Worm (Caenorhabditis elegans): ENCODE results near the gene cyp-13A6.

DNA sequence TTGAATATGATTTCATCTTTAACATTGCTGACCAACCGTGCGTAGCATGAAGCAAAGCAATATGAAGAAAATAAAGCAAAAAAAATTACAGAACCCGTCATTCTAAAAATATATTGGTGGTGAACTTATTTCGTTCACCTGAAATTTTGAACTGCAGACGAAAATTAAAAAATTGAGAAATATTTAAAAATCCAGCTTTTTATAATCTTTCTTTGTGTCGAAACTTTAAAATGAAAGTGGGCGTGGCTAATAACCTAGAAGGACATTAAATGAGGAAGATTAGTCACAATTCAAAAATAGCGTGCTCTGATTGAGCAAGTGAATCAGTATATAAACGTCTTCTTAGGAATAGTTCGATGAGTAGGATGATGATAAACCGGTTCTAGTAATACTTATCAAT lies 46.9 kb upstream of the cyp-13A6 start, which contains the start of gene old-2:
- TF ChIP-seq mdl-1 (tag; optimal IDR thresholded peaks at IDR 0.05) (no peak), lin-39 (tag; optimal IDR thresholded peaks at IDR 0.05) (no peak), nhr-11 (tag; optimal IDR thresholded peaks at IDR 0.05) (no peak), mep-1 (tag; optimal IDR thresholded peaks at IDR 0.05) (no peak)

All from whole organism, L1 larva.